Fruit fly (Drosophila melanogaster): ENCODE results near the gene Vps60.
A peak's percentile ranks its signal among the peaks of the same experiment; 100 is the strongest.

The Vps60 gene

dm6 chr3L:17613972-17614384 is 7.4 kb downstream of the Vps60 start:
- TF ChIP-seq CG5953 (GFP tag; IDR thresholded peaks at IDR 0.05) (no peak), az2 (GFP tag; optimal IDR thresholded peaks at IDR 0.05) (no peak), CG3163 (GFP tag; optimal IDR thresholded peaks at IDR 0.05) (peak; percentile 53), CG11085 (GFP tag; IDR thresholded peaks at IDR 0.05) (no peak), CG34224 (GFP tag; IDR thresholded peaks at IDR 0.05; ENCODE audit: partially characterized antibody) (peak; percentile 58; the same call in 1 of the 3 replicates), fd64A (GFP tag; optimal IDR thresholded peaks at IDR 0.05) (no peak), Dll (GFP tag; IDR thresholded peaks at IDR 0.05; ENCODE audit: partially characterized antibody) (peak; percentile 47; the same call in 3 of the 4 replicates), amos (GFP tag; IDR thresholded peaks at IDR 0.05; ENCODE audit: partially characterized antibody) (peak; percentile 41; the same call in 1 of the 2 replicates), abd-A (tag; optimal IDR thresholded peaks at IDR 0.05) (peak; percentile 60), CG3847 (GFP tag; IDR thresholded peaks at IDR 0.05) (no peak), BEAF-32 (GFP tag; optimal IDR thresholded peaks at IDR 0.05) (peak; percentile 26), CG13624 (GFP tag; optimal IDR thresholded peaks at IDR 0.05) (no peak), mirr (GFP tag; optimal IDR thresholded peaks at IDR 0.05) (peak; percentile 53), CG14860 (GFP tag; IDR thresholded peaks at IDR 0.05; ENCODE audit: partially characterized antibody) (peak; percentile 37; the same call in 1 of the 3 replicates), Side (GFP tag; optimal IDR thresholded peaks at IDR 0.05) (no peak), sna (GFP tag; IDR thresholded peaks at IDR 0.05; ENCODE audit: partially characterized antibody) (0 out of 2 replicates have a peak, but pooled peaks have one; percentile 32), CG9609 (GFP tag; optimal IDR thresholded peaks at IDR 0.05) (no peak), Oli (tag; optimal IDR thresholded peaks at IDR 0.05) (no peak), Dref (GFP tag; IDR thresholded peaks at IDR 0.05) (no peak), Myb (GFP tag; optimal IDR thresholded peaks at IDR 0.05) (no peak), Rfx (GFP tag; IDR thresholded peaks at IDR 0.05) (peak; percentile 10; the same call in 1 of the 2 replicates), CG6854 (GFP tag; optimal IDR thresholded peaks at IDR 0.05) (no peak), gcm2 (GFP tag; optimal IDR thresholded peaks at IDR 0.05) (no peak), CG4360 (GFP tag; IDR thresholded peaks at IDR 0.05) (peak; percentile 78), Meics (GFP tag; optimal IDR thresholded peaks at IDR 0.05) (no peak), pros (GFP tag; optimal IDR thresholded peaks at IDR 0.05) (no peak), CG12942 (GFP tag; optimal IDR thresholded peaks at IDR 0.05) (no peak), tna (GFP tag; IDR thresholded peaks at IDR 0.05; ENCODE audit: partially characterized antibody) (0 out of 2 replicates have a peak, but pooled peaks have one; percentile 27), nom (GFP tag; optimal IDR thresholded peaks at IDR 0.05) (no peak), CG13296 (GFP tag; optimal IDR thresholded peaks at IDR 0.05) (no peak), Six4 (GFP tag; optimal IDR thresholded peaks at IDR 0.05) (no peak), Lhr (GFP tag; optimal IDR thresholded peaks at IDR 0.05) (no peak), Hr78 (GFP tag; optimal IDR thresholded peaks at IDR 0.05) (peak in 1 of 2 experiments; percentile 38), Scr (GFP tag; IDR thresholded peaks at IDR 0.05; ENCODE audit: partially characterized antibody) (peak; percentile 37; the same call in 1 of the 2 replicates), da (GFP tag; optimal IDR thresholded peaks at IDR 0.05) (no peak), Oaz (GFP tag; IDR thresholded peaks at IDR 0.05) (no peak), gcm (GFP tag; optimal IDR thresholded peaks at IDR 0.05) (no peak), Hmx (GFP tag; optimal IDR thresholded peaks at IDR 0.05) (no peak), CG33213 (GFP tag; optimal IDR thresholded peaks at IDR 0.05) (no peak), ranshi (GFP tag; IDR thresholded peaks at IDR 0.05) (no peak), CG17328 (GFP tag; IDR thresholded peaks at IDR 0.05) (no peak), luna (GFP tag; optimal IDR thresholded peaks at IDR 0.05) (no peak), Antp (GFP tag; optimal IDR thresholded peaks at IDR 0.05) (no peak), CG11247 (GFP tag; IDR thresholded peaks at IDR 0.05) (no peak), CG13894 (tag; optimal IDR thresholded peaks at IDR 0.05) (no peak), CG1233 (GFP tag; optimal IDR thresholded peaks at IDR 0.05) (no peak), Adf1 (GFP tag; IDR thresholded peaks at IDR 0.05) (peak; percentile 71; the same call in 1 of the 2 replicates), sd (tag; optimal IDR thresholded peaks at IDR 0.05) (peak; percentile 59), Dek (tag; optimal IDR thresholded peaks at IDR 0.05) (no peak), bbx (GFP tag; IDR thresholded peaks at IDR 0.05; ENCODE audit: partially characterized antibody) (peak; percentile 54; the same call in 1 of the 2 replicates)

Measured in whole organism, embryonic.